Worm (Caenorhabditis elegans): Measurements from ENCODE around the gene F36H1.11.

F36H1.11 gene

ce11 chrIV:11006383-11006782 lies 42.6 kb upstream of the F36H1.11 start:
- TF ChIP-seq cebp-1 (GFP tag; IDR thresholded peaks at IDR 0.05) = peak; percentile 76
- peak; percentile 94 for TF ChIP-seq cebp-1 (tag; optimal IDR thresholded peaks at IDR 0.05)
- TF ChIP-seq mxl-1 (tag; optimal IDR thresholded peaks at IDR 0.05) = no peak

- TF ChIP-seq B0261.1 (tag; optimal IDR thresholded peaks at IDR 0.05) (no peak), Y53F4B.3 (GFP tag; IDR thresholded peaks at IDR 0.05) (no peak), attf-5 (GFP tag; optimal IDR thresholded peaks at IDR 0.05) (no peak), xnd-1 (tag; optimal IDR thresholded peaks at IDR 0.05) (no peak), atf-7 (tag; optimal IDR thresholded peaks at IDR 0.05) (no peak), F33H1.4 (GFP tag; IDR thresholded peaks at IDR 0.05) (no peak), cebp-1 (GFP tag; IDR thresholded peaks at IDR 0.05) (no peak), cebp-1 (tag; optimal IDR thresholded peaks at IDR 0.05) (no peak), ceh-79 (tag; optimal IDR thresholded peaks at IDR 0.05) (no peak), F22D6.2 (tag; optimal IDR thresholded peaks at IDR 0.05) (no peak), ceh-27 (GFP tag; optimal IDR thresholded peaks at IDR 0.05) (no peak), lir-1 (GFP tag; conservative IDR thresholded peaks at IDR 0.05) (no peak), rcor-1 (GFP tag; IDR thresholded peaks at IDR 0.05) (no peak), nhr-120 (GFP tag; IDR thresholded peaks at IDR 0.05) (no peak)
Observed at ce11 chrIV:11006868-11007267, 42.1 kb upstream of the F36H1.11 start.

ce11 chrIV:11008255-11008654 lies 40.7 kb upstream of the F36H1.11 start:
- TF ChIP-seq F37B4.10 (GFP tag; IDR thresholded peaks at IDR 0.05) (no peak), F23B12.7 (tag; optimal IDR thresholded peaks at IDR 0.05; ENCODE audit: insufficient read depth) (no peak), ama-1 (optimal IDR thresholded peaks at IDR 0.05) (no peak), ama-1 (GFP tag; optimal IDR thresholded peaks at IDR 0.05) (no peak), cebp-1 (GFP tag; IDR thresholded peaks at IDR 0.05) (no peak), cebp-1 (tag; optimal IDR thresholded peaks at IDR 0.05) (peak; percentile 31), madf-8 (GFP tag; conservative IDR thresholded peaks at IDR 0.05) (no peak), ceh-27 (GFP tag; optimal IDR thresholded peaks at IDR 0.05) (peak; percentile 54)

- TF ChIP-seq let-526 (GFP tag; IDR thresholded peaks at IDR 0.05) = no peak
Observed at ce11 chrIV:11008996-11009395, 40.0 kb upstream of the F36H1.11 start, which contains the start of gene F13H10.6. Gene F13H10.6 (plus strand): TSS chrIV:11009296.

ce11 chrIV:11009928-11010327 lies 39.0 kb upstream of the F36H1.11 start:
- 0 out of 2 replicates have a peak, but pooled peaks have one; percentile 5 for TF ChIP-seq pbrm-1 (GFP tag; IDR thresholded peaks at IDR 0.05)
- no peak for TF ChIP-seq sdz-38 (tag; optimal IDR thresholded peaks at IDR 0.05)
- TF ChIP-seq madf-6 (GFP tag; IDR thresholded peaks at IDR 0.05) = no peak

- TF ChIP-seq let-526 (GFP tag; IDR thresholded peaks at IDR 0.05) = no peak
- TF ChIP-seq ceh-27 (GFP tag; optimal IDR thresholded peaks at IDR 0.05) = no peak
- no peak for TF ChIP-seq Y79H2A.3 (GFP tag; conservative IDR thresholded peaks at IDR 0.05)
- no peak for TF ChIP-seq mel-28 (tag; optimal IDR thresholded peaks at IDR 0.05; ENCODE audit: borderline replicate concordance)
- TF ChIP-seq attf-5 (GFP tag; optimal IDR thresholded peaks at IDR 0.05) = no peak
- TF ChIP-seq F23B12.7 (tag; optimal IDR thresholded peaks at IDR 0.05; ENCODE audit: insufficient read depth) = no peak
- no peak for TF ChIP-seq sea-2 (GFP tag; IDR thresholded peaks at IDR 0.05)
- TF ChIP-seq egl-44 (GFP tag; IDR thresholded peaks at IDR 0.05) = no peak
- TF ChIP-seq attf-3 (GFP tag; conservative IDR thresholded peaks at IDR 0.05) = no peak
- no peak for TF ChIP-seq T26A5.8 (tag; optimal IDR thresholded peaks at IDR 0.05)
- TF ChIP-seq B0261.1 (tag; optimal IDR thresholded peaks at IDR 0.05) = no peak
- no peak for TF ChIP-seq ztf-25 (GFP tag; IDR thresholded peaks at IDR 0.05)
- TF ChIP-seq C17E4.6 (GFP tag; IDR thresholded peaks at IDR 0.05) = no peak
- TF ChIP-seq F52B5.7 (tag; optimal IDR thresholded peaks at IDR 0.05) = no peak
- no peak for TF ChIP-seq aptf-3 (GFP tag; IDR thresholded peaks at IDR 0.05)
- TF ChIP-seq fkh-3 (tag; optimal IDR thresholded peaks at IDR 0.05) = no peak
- no peak for TF ChIP-seq attf-6 (GFP tag; IDR thresholded peaks at IDR 0.05)
- TF ChIP-seq mxl-1 (tag; optimal IDR thresholded peaks at IDR 0.05) = no peak
Observed at ce11 chrIV:11011920-11012319, 37.1 kb upstream of the F36H1.11 start, which contains the start of gene ndx-9. Gene ndx-9 (minus strand): TSS chrIV:11012020.

Measured in whole organism, young adult.